Worm (Caenorhabditis elegans): ENCODE measurements around the gene R09F10.3.

R09F10.3 gene

ce11 chrX:8286740-8287299 is 7.6 kb upstream of the R09F10.3 start, which contains the start of gene sec-16A.2:
Gene sec-16A.2, plus strand, starts transcription at chrX:8287249.
- TF ChIP-seq ceh-27 (GFP tag; optimal IDR thresholded peaks at IDR 0.05) (peak; percentile 62), snpc-4 (GFP tag; optimal IDR thresholded peaks at IDR 0.05) (no peak), snpc-4 (tag; optimal IDR thresholded peaks at IDR 0.05) (peak in 1 of 4 experiments; percentile 61), dpff-1 (tag; optimal IDR thresholded peaks at IDR 0.05) (no peak), K12H6.12 (tag; optimal IDR thresholded peaks at IDR 0.05) (peak; percentile 18), hmg-1.2 (GFP tag; IDR thresholded peaks at IDR 0.05) (peak; percentile 33; the same call in 1 of the 2 replicates), dox-1 (GFP tag; IDR thresholded peaks at IDR 0.05) (peak; percentile 60; the same call in 1 of the 2 replicates), zfh-2 (GFP tag; conservative IDR thresholded peaks at IDR 0.05) (peak; percentile 87), lin-40 (tag; optimal IDR thresholded peaks at IDR 0.05) (peak; percentile 46), let-607 (tag; optimal IDR thresholded peaks at IDR 0.05) (peak; percentile 5 to 58), ZK185.1 (tag; optimal IDR thresholded peaks at IDR 0.05; ENCODE audit: poor library complexity, severe bottlenecking) (peak; percentile 48), hsf-1 (GFP tag; IDR thresholded peaks at IDR 0.05) (no peak), F33H1.4 (GFP tag; IDR thresholded peaks at IDR 0.05) (peak; percentile 68), ztf-6 (GFP tag; IDR thresholded peaks at IDR 0.05) (no peak), attf-5 (GFP tag; optimal IDR thresholded peaks at IDR 0.05) (peak; percentile 54), nhr-80 (tag; optimal IDR thresholded peaks at IDR 0.05) (peak; percentile 78), cebp-1 (GFP tag; IDR thresholded peaks at IDR 0.05) (no peak), cebp-1 (tag; optimal IDR thresholded peaks at IDR 0.05) (peak; percentile 13), egrh-3 (GFP tag; IDR thresholded peaks at IDR 0.05) (no peak), lin-35 (GFP tag; optimal IDR thresholded peaks at IDR 0.05) (peak in 1 of 3 experiments; percentile 28)

ce11 chrX:8297333-8297732 is 2.9 kb downstream of the R09F10.3 start:
- TF ChIP-seq pha-4 (tag; optimal IDR thresholded peaks at IDR 0.05) (no peak), rcor-1 (GFP tag; IDR thresholded peaks at IDR 0.05) (no peak), mcd-1 (GFP tag; IDR thresholded peaks at IDR 0.05) (no peak), lir-1 (GFP tag; conservative IDR thresholded peaks at IDR 0.05) (no peak), Y79H2A.3 (GFP tag; conservative IDR thresholded peaks at IDR 0.05) (no peak), efl-1 (GFP tag; optimal IDR thresholded peaks at IDR 0.05) (no peak), lag-1 (GFP tag; IDR thresholded peaks at IDR 0.05) (no peak), dox-1 (GFP tag; IDR thresholded peaks at IDR 0.05) (no peak), hlh-26 (GFP tag; conservative IDR thresholded peaks at IDR 0.05) (no peak), repo-1 (tag; optimal IDR thresholded peaks at IDR 0.05) (no peak), C06A6.2 (GFP tag; conservative IDR thresholded peaks at IDR 0.05) (no peak), lin-40 (tag; optimal IDR thresholded peaks at IDR 0.05) (no peak), D2030.7 (GFP tag; IDR thresholded peaks at IDR 0.05) (no peak), mel-28 (tag; optimal IDR thresholded peaks at IDR 0.05; ENCODE audit: borderline replicate concordance) (no peak), attf-6 (GFP tag; IDR thresholded peaks at IDR 0.05) (no peak), F57C9.4 (tag; optimal IDR thresholded peaks at IDR 0.05) (no peak), F22D6.2 (tag; optimal IDR thresholded peaks at IDR 0.05) (no peak), hlh-12 (tag; optimal IDR thresholded peaks at IDR 0.05) (no peak)

ce11 chrX:8299554-8299953 is 5.1 kb downstream of the R09F10.3 start, which contains the start of gene ced-13:
Gene ced-13, minus strand, starts transcription at chrX:8299654.
- no peak for TF ChIP-seq xnd-1 (tag; optimal IDR thresholded peaks at IDR 0.05)
- TF ChIP-seq Y67H2A.10 (GFP tag; conservative IDR thresholded peaks at IDR 0.05) = no peak
- TF ChIP-seq snpc-3.4 (tag; optimal IDR thresholded peaks at IDR 0.05) = no peak
- no peak for TF ChIP-seq Y53G8AR.9 (GFP tag; conservative IDR thresholded peaks at IDR 0.05)
- no peak for TF ChIP-seq Y79H2A.3 (GFP tag; conservative IDR thresholded peaks at IDR 0.05)
- no peak for TF ChIP-seq lin-35 (GFP tag; optimal IDR thresholded peaks at IDR 0.05)
- no peak for TF ChIP-seq fkh-3 (tag; optimal IDR thresholded peaks at IDR 0.05)
- TF ChIP-seq rec-8 (tag; optimal IDR thresholded peaks at IDR 0.05) = no peak
- no peak for TF ChIP-seq snpc-1.3 (tag; optimal IDR thresholded peaks at IDR 0.05; ENCODE audit: insufficient read depth)
- TF ChIP-seq F37B4.10 (GFP tag; IDR thresholded peaks at IDR 0.05) = no peak
